Fruit fly (Drosophila melanogaster): Measurements from ENCODE around the gene CG5096.
A peak's percentile ranks its signal among the peaks of the same experiment; 100 is the strongest.

Gene CG5096

dm6 chr2L:10339841-10340240 is 42.2 kb upstream of the CG5096 start:
- TF ChIP-seq Ets98B (GFP tag; IDR thresholded peaks at IDR 0.05): no peak
- TF ChIP-seq CG14655 (GFP tag; optimal IDR thresholded peaks at IDR 0.05): no peak
- TF ChIP-seq CG8159 (tag; optimal IDR thresholded peaks at IDR 0.05): no peak
- no peak for TF ChIP-seq CG34367 (tag; optimal IDR thresholded peaks at IDR 0.05)
- no peak for TF ChIP-seq CG13204 (GFP tag; optimal IDR thresholded peaks at IDR 0.05)
- no peak for TF ChIP-seq EcR (GFP tag; optimal IDR thresholded peaks at IDR 0.05)
- TF ChIP-seq CG32121 (GFP tag; IDR thresholded peaks at IDR 0.05): no peak
- TF ChIP-seq CG4496 (GFP tag; IDR thresholded peaks at IDR 0.05): no peak
- no peak for TF ChIP-seq CG15710 (tag; optimal IDR thresholded peaks at IDR 0.05)
- no peak for TF ChIP-seq CG12605 (GFP tag; IDR thresholded peaks at IDR 0.05)
- TF ChIP-seq Pif1A (GFP tag; optimal IDR thresholded peaks at IDR 0.05): no peak

dm6 chr2L:10341405-10341804 is 40.7 kb upstream of the CG5096 start, which contains the start of gene CG31715:
Gene CG31715 (plus strand): TSS chr2L:10341616.
- no peak for TF ChIP-seq Pif1A (GFP tag; optimal IDR thresholded peaks at IDR 0.05)
- TF ChIP-seq CG34367 (tag; optimal IDR thresholded peaks at IDR 0.05): no peak
- no peak for TF ChIP-seq D1 (tag; optimal IDR thresholded peaks at IDR 0.05)
- no peak for TF ChIP-seq gl (tag; optimal IDR thresholded peaks at IDR 0.05)
- TF ChIP-seq CG17806 (tag; optimal IDR thresholded peaks at IDR 0.05): peak; percentile 7
- TF ChIP-seq Ets98B (GFP tag; IDR thresholded peaks at IDR 0.05): no peak
- no peak for TF ChIP-seq rn (GFP tag; IDR thresholded peaks at IDR 0.05)
- TF ChIP-seq Snoo (tag; optimal IDR thresholded peaks at IDR 0.05): peak; percentile 13
- no peak for TF ChIP-seq CG14655 (GFP tag; optimal IDR thresholded peaks at IDR 0.05)
- TF ChIP-seq CG32121 (GFP tag; IDR thresholded peaks at IDR 0.05): no peak
- TF ChIP-seq Pif1B (GFP tag; optimal IDR thresholded peaks at IDR 0.05): no peak
- no peak for TF ChIP-seq CG10348 (GFP tag; IDR thresholded peaks at IDR 0.05)
- no peak for TF ChIP-seq CG8301 (tag; optimal IDR thresholded peaks at IDR 0.05)
- TF ChIP-seq CG12605 (GFP tag; IDR thresholded peaks at IDR 0.05): no peak
- no peak for TF ChIP-seq EcR (GFP tag; optimal IDR thresholded peaks at IDR 0.05)
- TF ChIP-seq CG4496 (GFP tag; IDR thresholded peaks at IDR 0.05): no peak
- TF ChIP-seq CG9948 (tag; optimal IDR thresholded peaks at IDR 0.05): peak; percentile 4
- TF ChIP-seq CG15710 (tag; optimal IDR thresholded peaks at IDR 0.05): peak; percentile 6
- TF ChIP-seq CG13204 (GFP tag; optimal IDR thresholded peaks at IDR 0.05): no peak
- no peak for TF ChIP-seq fd96Ca (GFP tag; IDR thresholded peaks at IDR 0.05)
- no peak for TF ChIP-seq CG8159 (tag; optimal IDR thresholded peaks at IDR 0.05)

- TF ChIP-seq CG17806 (tag; optimal IDR thresholded peaks at IDR 0.05) (no peak), CG9948 (tag; optimal IDR thresholded peaks at IDR 0.05) (no peak), CG14655 (GFP tag; optimal IDR thresholded peaks at IDR 0.05) (no peak), CG15710 (tag; optimal IDR thresholded peaks at IDR 0.05) (no peak)
These were observed 39.6 kb upstream of the CG5096 start, which contains the start of gene Sps2 for dm6 chr2L:10342471-10342870. Gene Sps2 (plus strand): TSS chr2L:10342594.

dm6 chr2L:10344029-10344606 is 37.9 kb upstream of the CG5096 start, which contains the start of gene Frmd5:
Gene Frmd5 (plus strand): TSS chr2L:10344442.
- TF ChIP-seq CG13204 (GFP tag; optimal IDR thresholded peaks at IDR 0.05) (no peak), Pif1B (GFP tag; optimal IDR thresholded peaks at IDR 0.05) (no peak)

- TF ChIP-seq CG17806 (tag; optimal IDR thresholded peaks at IDR 0.05): no peak
- no peak for TF ChIP-seq CG15710 (tag; optimal IDR thresholded peaks at IDR 0.05)
These were observed 30.9 kb upstream of the CG5096 start for dm6 chr2L:10351130-10351529.

dm6 chr2L:10353871-10354270 is 28.2 kb upstream of the CG5096 start, which contains the start of gene CG34367:
Gene CG34367 (minus strand): TSS chr2L:10353905.
- TF ChIP-seq CG34367 (tag; optimal IDR thresholded peaks at IDR 0.05) (no peak), D1 (tag; optimal IDR thresholded peaks at IDR 0.05) (no peak), CG4496 (GFP tag; IDR thresholded peaks at IDR 0.05) (no peak), CG14655 (GFP tag; optimal IDR thresholded peaks at IDR 0.05) (no peak), CG15710 (tag; optimal IDR thresholded peaks at IDR 0.05) (no peak), CG8301 (tag; optimal IDR thresholded peaks at IDR 0.05) (no peak)

- TF ChIP-seq CG17806 (tag; optimal IDR thresholded peaks at IDR 0.05): peak; percentile 26
- TF ChIP-seq rn (GFP tag; IDR thresholded peaks at IDR 0.05): no peak
- TF ChIP-seq CG34367 (tag; optimal IDR thresholded peaks at IDR 0.05): peak; percentile 49
- TF ChIP-seq Snoo (tag; optimal IDR thresholded peaks at IDR 0.05): peak; percentile 42
- TF ChIP-seq CG15710 (tag; optimal IDR thresholded peaks at IDR 0.05): peak; percentile 51
- no peak for TF ChIP-seq Pif1A (GFP tag; optimal IDR thresholded peaks at IDR 0.05)
These were observed 25.6 kb upstream of the CG5096 start, which contains the start of the genes CtsL4 and ClpP for dm6 chr2L:10356508-10356907. Gene CtsL4 (minus strand): TSS chr2L:10356597. Gene ClpP (plus strand): TSS chr2L:10356795.
